Worm (Caenorhabditis elegans) whole organism, L4 larva: ENCODE measurements around the gene nhr-39.

Experiments used
- D1046.2 ChIP-seq: fragments of 200-800 bp; sonication (Bioruptor generic); IDR thresholded peaks from 2 replicates; pipeline ENCODE4 v1.3.6; 2022; ENCODE audit warnings: missing genetic modification characterization, missing compliant biosample characterization
- F37D6.2 ChIP-seq: sonication (generic microtip); optimal IDR thresholded peaks from 2 replicates; lab custom pipeline; 2016; ENCODE audit warnings: mild to moderate bottlenecking, missing genetic modification characterization, missing compliant biosample characterization
- Y48G9A.11 ChIP-seq: fragments of 200-800 bp; sonication (Bioruptor generic); IDR thresholded peaks from 2 replicates; pipeline ENCODE4 v1.3.6; 2022; ENCODE audit warnings: missing genetic modification reagents, missing genetic modification characterization, missing compliant biosample characterization
- Y5F2A.4 ChIP-seq: fragments of 200-800 bp; sonication (Bioruptor generic); optimal IDR thresholded peaks from 2 replicates; lab custom pipeline; 2018; ENCODE audit warnings: mild to moderate bottlenecking, missing genetic modification characterization, missing compliant biosample characterization
- ZK546.5 ChIP-seq, 2 experiments: sonication (generic microtip); optimal IDR thresholded peaks; 2 replicates each; lab custom pipeline; 2017; ENCODE audit warnings: missing biosample characterization in 2 of 2, missing genetic modification characterization in 2 of 2
- attf-4 ChIP-seq: sonication (generic microtip); optimal IDR thresholded peaks from 3 replicates; lab custom pipeline; 2017; ENCODE audit warnings: missing biosample characterization, missing genetic modification characterization
- ceh-62 ChIP-seq: sonication (generic microtip); optimal IDR thresholded peaks from 2 replicates; lab custom pipeline; 2017; ENCODE audit warnings: missing biosample characterization, missing genetic modification characterization
- cey-2 ChIP-seq: sonication (generic microtip); optimal IDR thresholded peaks from 3 replicates; lab custom pipeline; 2017; ENCODE audit warnings: missing genetic modification characterization, mild to moderate bottlenecking, missing compliant biosample characterization, antibody characterized with exemption, borderline replicate concordance; ENCODE audit not compliant: insufficient read depth
- ctbp-1 ChIP-seq: fragments of 200-800 bp; sonication (Bioruptor generic); IDR thresholded peaks from 2 replicates; pipeline ENCODE4 v1.3.6; 2022; ENCODE audit warnings: missing genetic modification reagents, missing genetic modification characterization, missing compliant biosample characterization
- daf-12 ChIP-seq: fragments of 150-350 bp; optimal IDR thresholded peaks from 2 replicates; lab custom pipeline; 2014; ENCODE audit warnings: missing biosample characterization, missing genetic modification reagents, missing genetic modification characterization
- daf-16 ChIP-seq, 3 experiments: sonication (generic microtip); optimal IDR thresholded peaks; 2 replicates each; lab custom pipeline; 2016 to 2017; ENCODE audit warnings: missing genetic modification characterization in 3 of 3, missing genetic modification reagents in 3 of 3, mild to moderate bottlenecking in 2 of 3, missing compliant biosample characterization in 2 of 3, missing biosample characterization in 1 of 3, moderate library complexity in 1 of 3
- dmd-6 ChIP-seq: fragments of 200-800 bp; sonication (Bioruptor generic); IDR thresholded peaks from 2 replicates; pipeline ENCODE4 v1.3.6; 2022; ENCODE audit warnings: missing genetic modification reagents, missing genetic modification characterization, missing compliant biosample characterization
- dve-1 ChIP-seq: sonication (generic microtip); optimal IDR thresholded peaks from 2 replicates; lab custom pipeline; 2017; ENCODE audit warnings: antibody characterized with exemption, mild to moderate bottlenecking, missing genetic modification characterization, missing compliant biosample characterization; ENCODE audit not compliant: insufficient read depth
- egl-27 ChIP-seq: sonication (generic microtip); optimal IDR thresholded peaks from 3 replicates; lab custom pipeline; 2017; ENCODE audit warnings: missing biosample characterization, missing genetic modification reagents, missing genetic modification characterization
- egl-43 ChIP-seq: fragments of 200-800 bp; sonication (Bioruptor generic); IDR thresholded peaks from 2 replicates; pipeline ENCODE4 v1.3.6; 2022; ENCODE audit warnings: missing genetic modification reagents, missing genetic modification characterization, missing compliant biosample characterization
- fkh-10 ChIP-seq: fragments of 150-350 bp; optimal IDR thresholded peaks from 2 replicates; lab custom pipeline; 2014; ENCODE audit warnings: missing biosample characterization, missing genetic modification reagents, missing genetic modification characterization
- fos-1 ChIP-seq: fragments of 150-350 bp; optimal IDR thresholded peaks from 2 replicates; lab custom pipeline; 2014; ENCODE audit warnings: missing biosample characterization, missing genetic modification characterization
- gei-8 ChIP-seq: fragments of 200-800 bp; sonication (Bioruptor generic); optimal IDR thresholded peaks from 2 replicates; lab custom pipeline; 2018; ENCODE audit warnings: mild to moderate bottlenecking, missing genetic modification characterization, missing compliant biosample characterization
- hmg-1.1 ChIP-seq: fragments of 200-800 bp; sonication (Bioruptor generic); IDR thresholded peaks from 2 replicates; pipeline ENCODE4 v1.3.6; 2022; ENCODE audit warnings: missing genetic modification reagents, missing genetic modification characterization, missing compliant biosample characterization
- jun-1 ChIP-seq: fragments of 150-350 bp; optimal IDR thresholded peaks from 2 replicates; lab custom pipeline; 2014; ENCODE audit warnings: missing biosample characterization, missing genetic modification reagents, missing genetic modification characterization
- lim-7 ChIP-seq: fragments of 200-800 bp; sonication (Bioruptor generic); IDR thresholded peaks from 2 replicates; pipeline ENCODE4 v1.3.6; 2022; ENCODE audit warnings: missing genetic modification characterization, missing compliant biosample characterization
- lin-13 ChIP-seq: fragments of 150-350 bp; optimal IDR thresholded peaks from 2 replicates; lab custom pipeline; 2014; ENCODE audit warnings: missing biosample characterization, missing genetic modification reagents, missing genetic modification characterization
- lin-29 ChIP-seq: fragments of 200-800 bp; sonication (Bioruptor generic); IDR thresholded peaks from 2 replicates; pipeline ENCODE4 v1.3.6; 2022; ENCODE audit warnings: missing genetic modification reagents, missing genetic modification characterization, missing compliant biosample characterization
- lin-39 ChIP-seq: fragments of 150-350 bp; optimal IDR thresholded peaks from 2 replicates; lab custom pipeline; 2014; ENCODE audit warnings: missing biosample characterization, missing genetic modification reagents, missing genetic modification characterization
- lir-3 ChIP-seq: sonication (generic microtip); optimal IDR thresholded peaks from 2 replicates; lab custom pipeline; 2016; ENCODE audit warnings: mild to moderate bottlenecking, missing genetic modification characterization, missing compliant biosample characterization
- lsy-2 ChIP-seq, 2 experiments: fragments of 150-350 bp in 1 of 2; sonication (generic microtip) in 1 of 2; optimal IDR thresholded peaks; 2 replicates each; lab custom pipeline; 2014 to 2017; ENCODE audit warnings: missing biosample characterization in 2 of 2, missing genetic modification characterization in 2 of 2
- mdl-1 ChIP-seq, 2 experiments: fragments of 150-350 bp in 1 of 2; sonication (generic microtip) in 1 of 2; optimal IDR thresholded peaks; 2 replicates each; lab custom pipeline; 2014 to 2017; ENCODE audit warnings: missing biosample characterization in 2 of 2, missing genetic modification characterization in 2 of 2
- mdt-29 ChIP-seq: fragments of 200-800 bp; sonication (Bioruptor generic); IDR thresholded peaks from 2 replicates; pipeline ENCODE4 v1.3.6; 2022; ENCODE audit warnings: missing genetic modification reagents, missing genetic modification characterization, missing compliant biosample characterization
- mep-1 ChIP-seq: fragments of 150-350 bp; sonication (generic microtip); optimal IDR thresholded peaks from 3 replicates; lab custom pipeline; 2014; ENCODE audit warnings: missing biosample characterization, missing genetic modification characterization
- nhr-25 ChIP-seq: sonication (generic microtip); optimal IDR thresholded peaks from 2 replicates; lab custom pipeline; 2017; ENCODE audit warnings: missing genetic modification characterization, mild to moderate bottlenecking, missing compliant biosample characterization, antibody characterized with exemption, moderate library complexity, borderline replicate concordance; ENCODE audit not compliant: insufficient read depth
- nhr-28 ChIP-seq: fragments of 150-350 bp; optimal IDR thresholded peaks from 2 replicates; lab custom pipeline; 2014; ENCODE audit warnings: missing biosample characterization, missing genetic modification characterization
- nhr-76 ChIP-seq: fragments of 150-350 bp; optimal IDR thresholded peaks from 2 replicates; lab custom pipeline; 2014; ENCODE audit warnings: missing biosample characterization, missing genetic modification characterization
- php-3 ChIP-seq: fragments of 200-800 bp; sonication (Bioruptor generic); IDR thresholded peaks from 2 replicates; pipeline ENCODE4 v1.3.6; 2022; ENCODE audit warnings: missing genetic modification reagents, missing genetic modification characterization, missing compliant biosample characterization
- saeg-2 ChIP-seq: fragments of 200-800 bp; sonication (Bioruptor generic); IDR thresholded peaks from 2 replicates; pipeline ENCODE4 v1.3.6; 2022; ENCODE audit warnings: missing genetic modification reagents, missing genetic modification characterization, missing compliant biosample characterization
- spr-1 ChIP-seq: sonication (generic microtip); optimal IDR thresholded peaks from 2 replicates; lab custom pipeline; 2016; ENCODE audit warnings: mild to moderate bottlenecking, missing genetic modification characterization, missing compliant biosample characterization
- tag-97 ChIP-seq: fragments of 200-800 bp; sonication (Bioruptor generic); IDR thresholded peaks from 2 replicates; pipeline ENCODE4 v1.3.6; 2022; ENCODE audit warnings: missing genetic modification characterization, missing compliant biosample characterization
- unc-62 ChIP-seq, 3 experiments: fragments of 150-350 bp in 1 of 3; sonication (generic microtip); optimal IDR thresholded peaks in 2 of 3; peaks in 1 of 3; 1 replicate in 1 of 3; 2 replicates in 2 of 3; lab custom pipeline; 2014 to 2017; ENCODE audit warnings: missing biosample characterization in 3 of 3, missing genetic modification characterization in 3 of 3, missing genetic modification reagents in 3 of 3, missing genotype in 1 of 3
- zag-1 ChIP-seq: fragments of 150-350 bp; optimal IDR thresholded peaks from 2 replicates; lab custom pipeline; 2014; ENCODE audit warnings: missing biosample characterization, missing genetic modification characterization
- zfp-3 ChIP-seq: fragments of 200-800 bp; sonication (Bioruptor generic); conservative IDR thresholded peaks from 2 replicates; pipeline ENCODE4 v1.3.6; 2022; ENCODE audit warnings: missing genetic modification reagents, missing genetic modification characterization, missing compliant biosample characterization
- ztf-11 ChIP-seq: fragments of 150-350 bp; optimal IDR thresholded peaks from 2 replicates; lab custom pipeline; 2014; ENCODE audit warnings: missing biosample characterization, missing genetic modification characterization

The nhr-39 gene

DNA sequence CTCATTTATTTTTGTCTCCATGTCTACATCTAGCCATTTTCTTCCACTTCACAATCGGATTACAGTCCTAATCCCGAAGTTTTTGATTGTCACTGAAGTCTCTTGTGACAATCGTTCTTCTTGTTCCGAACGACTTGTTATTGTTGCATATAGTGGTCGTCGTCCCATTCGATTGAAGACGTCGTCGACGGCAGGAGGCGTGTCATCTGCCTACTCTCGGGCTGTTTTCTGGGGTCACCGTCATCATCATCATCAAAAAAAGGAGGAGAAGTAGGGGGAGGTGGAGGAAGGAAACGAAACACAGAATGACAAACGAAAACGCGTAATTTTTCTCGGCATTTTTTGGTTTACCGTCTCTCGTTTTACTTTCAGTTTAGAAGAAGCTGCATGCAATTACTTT lies 2.0 kb downstream of the nhr-39 start, which contains the start of gene F44A2.3:
TSS of gene F44A2.3 (plus strand) at position 301 of the 400 bp plus-strand sequence.
- TF ChIP-seq dve-1 (tag; lab: Kevin White, UChicago) (peak; percentile 9), lim-7 (GFP tag; lab: Robert Waterston, UW) (no peak)

DNA sequence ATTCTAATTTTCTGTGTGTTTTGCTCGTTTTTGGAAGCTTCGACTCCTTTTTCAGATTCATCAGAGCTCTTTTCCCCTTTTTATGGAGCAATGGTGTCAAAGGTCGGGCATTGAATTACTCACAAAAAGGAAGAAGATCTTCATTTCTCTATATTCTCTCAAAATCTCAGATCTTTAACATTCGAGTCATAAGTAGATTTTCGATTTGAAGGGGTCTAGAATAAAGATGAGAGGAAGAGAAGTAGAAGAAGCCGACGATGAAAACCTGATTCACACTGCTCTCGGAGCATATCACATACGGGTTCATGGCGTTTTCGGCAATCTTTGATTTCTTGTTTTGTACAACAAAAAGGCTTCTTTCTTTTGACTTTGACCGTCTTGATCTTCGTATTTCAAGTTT lies 9.3 kb downstream of the nhr-39 start:
- TF ChIP-seq fkh-10 (peak; percentile 65), spr-1 (no peak)

DNA sequence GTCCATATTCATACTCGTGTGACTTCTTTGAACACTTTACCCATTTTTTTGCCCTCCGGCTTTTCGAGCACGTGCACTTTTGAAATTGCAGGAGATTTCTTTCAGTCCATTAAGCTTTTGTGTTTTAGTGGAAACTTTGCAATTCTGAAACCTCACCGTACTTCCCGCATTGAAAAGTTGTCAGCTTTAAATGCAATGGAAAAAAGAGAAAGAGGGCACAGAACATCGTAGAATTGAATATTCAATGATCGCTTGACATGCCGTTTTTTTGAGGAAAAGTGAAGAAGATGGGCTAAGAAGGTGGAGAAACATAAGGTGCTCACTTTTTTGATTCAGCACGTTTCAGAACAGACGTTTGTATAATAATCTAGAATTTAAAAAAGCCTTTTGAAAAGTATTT lies 11.3 kb downstream of the nhr-39 start:
- peak in 1 of 2 experiments; percentile 96 for TF ChIP-seq unc-62 (GFP tag; optimal IDR thresholded peaks at IDR 0.05 in 1 of 2; lab: Kevin White, UChicago)
- TF ChIP-seq unc-62 (tag; optimal IDR thresholded peaks at IDR 0.05; lab: Kevin White, UChicago): no peak
- no peak for TF ChIP-seq nhr-28
- TF ChIP-seq, all 104 proteins: peak for 1

DNA sequence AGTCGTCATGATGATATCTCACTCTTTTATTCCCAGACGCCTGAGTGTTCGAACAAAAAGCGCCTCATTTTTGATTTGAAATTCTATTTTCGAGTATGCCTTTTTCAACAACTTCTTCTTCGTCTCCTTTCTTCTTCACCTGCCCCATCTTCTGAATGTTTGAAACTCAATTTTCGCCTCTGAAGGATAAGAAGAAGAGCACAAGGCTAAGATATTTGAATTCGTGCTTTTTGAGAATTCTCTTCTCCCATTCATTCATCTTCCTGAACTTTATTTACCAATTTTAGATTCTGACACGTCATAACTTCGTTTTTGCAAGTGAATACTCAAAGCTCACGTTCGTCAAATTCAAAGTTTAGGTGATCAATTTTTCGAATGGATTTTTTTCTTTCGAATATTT lies 13.8 kb downstream of the nhr-39 start:
- TF ChIP-seq ctbp-1 (GFP tag; lab: Robert Waterston, UW): 0 out of 2 replicates have a peak, but pooled peaks have one; percentile 41
- no peak for TF ChIP-seq lir-3 (tag; lab: Kevin White, UChicago)
- no peak for TF ChIP-seq ztf-11 (tag; lab: Kevin White, UChicago)
- TF ChIP-seq fkh-10: peak; percentile 65
- TF ChIP-seq, all 104 proteins: peak for 2

DNA sequence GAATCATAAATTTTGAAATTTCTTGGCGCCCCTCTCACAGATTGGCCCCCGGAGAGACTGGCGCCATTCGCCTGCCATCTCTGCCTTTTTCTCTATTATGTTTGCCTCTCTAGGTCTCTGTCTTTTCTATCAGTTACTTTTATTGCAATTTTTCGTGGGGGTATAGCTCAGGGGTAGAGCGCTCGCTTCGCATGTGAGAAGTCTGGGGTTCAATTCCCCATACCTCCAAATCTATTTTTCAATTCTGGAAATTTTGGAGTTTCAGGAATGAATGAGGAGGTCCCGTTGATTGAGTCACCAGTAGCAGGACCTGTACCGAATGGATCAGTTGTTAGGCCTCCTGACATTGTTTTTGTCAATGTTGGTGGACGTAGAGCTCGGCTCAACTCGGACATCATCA lies 14.9 kb downstream of the nhr-39 start, which contains the start of gene kvs-3:
TSS of gene kvs-3 (plus strand) at position 266 of the 400 bp plus-strand sequence.
- TF ChIP-seq hmg-1.1 (GFP tag; lab: Robert Waterston, UW): peak; percentile 91
- TF ChIP-seq mep-1 (tag; lab: Kevin White, UChicago): no peak
- peak; percentile 43 for TF ChIP-seq F37D6.2 (tag; lab: Kevin White, UChicago)
- TF ChIP-seq jun-1 (tag; lab: Kevin White, UChicago): no peak
- TF ChIP-seq spr-1: peak; percentile 74
- TF ChIP-seq lin-13 (GFP tag; lab: Kevin White, UChicago): peak; percentile 11
- peak; percentile 48 to 85 for TF ChIP-seq daf-16 (GFP tag; optimal IDR thresholded peaks at IDR 0.05; lab: Kevin White, UChicago)
- no peak for TF ChIP-seq daf-16 (tag; optimal IDR thresholded peaks at IDR 0.05; lab: Kevin White, UChicago)
- TF ChIP-seq lin-29 (GFP tag; lab: Robert Waterston, UW): peak; percentile 76
- TF ChIP-seq tag-97 (GFP tag; lab: Robert Waterston, UW): 0 out of 2 replicates have a peak, but pooled peaks have one; percentile 52
- TF ChIP-seq php-3 (GFP tag; lab: Robert Waterston, UW): peak; percentile 92
- no peak for TF ChIP-seq lin-39 (tag; lab: Kevin White, UChicago)
- TF ChIP-seq ceh-62 (tag; lab: Kevin White, UChicago): no peak
- peak; percentile 86 for TF ChIP-seq Y48G9A.11 (GFP tag; lab: Robert Waterston, UW)
- TF ChIP-seq nhr-25 (tag; lab: Kevin White, UChicago): no peak
- TF ChIP-seq unc-62 (GFP tag; optimal IDR thresholded peaks at IDR 0.05 in 1 of 2; lab: Kevin White, UChicago): peak in 1 of 2 experiments; percentile 84
- TF ChIP-seq unc-62 (tag; optimal IDR thresholded peaks at IDR 0.05; lab: Kevin White, UChicago): no peak
- TF ChIP-seq lim-7 (GFP tag; lab: Robert Waterston, UW): peak; percentile 98; the same call in 1 of the 2 replicates
- peak in 1 of 2 experiments; percentile 48 for TF ChIP-seq lsy-2 (tag; optimal IDR thresholded peaks at IDR 0.05; lab: Kevin White, UChicago)
- TF ChIP-seq nhr-28: peak; percentile 39
- TF ChIP-seq nhr-76 (tag; lab: Kevin White, UChicago): no peak
- no peak for TF ChIP-seq ZK546.5 (tag; optimal IDR thresholded peaks at IDR 0.05; lab: Kevin White, UChicago)
- peak; percentile 82; the same call in 1 of the 2 replicates for TF ChIP-seq saeg-2 (GFP tag; lab: Robert Waterston, UW)
- no peak for TF ChIP-seq mdl-1 (tag; optimal IDR thresholded peaks at IDR 0.05; lab: Kevin White, UChicago)
- TF ChIP-seq attf-4 (tag; lab: Kevin White, UChicago): no peak
- no peak for TF ChIP-seq fos-1 (tag; lab: Kevin White, UChicago)
- peak; percentile 75 for TF ChIP-seq dmd-6 (GFP tag; lab: Robert Waterston, UW)
- peak; percentile 76 for TF ChIP-seq zfp-3 (GFP tag; lab: Robert Waterston, UW)
- TF ChIP-seq D1046.2: peak; percentile 93
- TF ChIP-seq mdt-29: no peak; the same call in 1 of the 2 replicates
- TF ChIP-seq egl-43 (GFP tag; lab: Robert Waterston, UW): no peak
- TF ChIP-seq gei-8 (GFP tag; lab: Kevin White, UChicago): peak; percentile 89
- no peak for TF ChIP-seq egl-27 (tag; lab: Kevin White, UChicago)
- TF ChIP-seq daf-12 (tag; lab: Kevin White, UChicago): no peak
- no peak for TF ChIP-seq dve-1 (tag; lab: Kevin White, UChicago)
- TF ChIP-seq cey-2 (tag; lab: Kevin White, UChicago): no peak
- TF ChIP-seq ctbp-1 (GFP tag; lab: Robert Waterston, UW): peak; percentile 89
- TF ChIP-seq Y5F2A.4: peak; percentile 87
- TF ChIP-seq zag-1 (tag; lab: Kevin White, UChicago): no peak
